Fruit fly (Drosophila melanogaster) S2 (cell line): ENCODE results near the gene CG34301.

Experiments
- CG8478 ChIP-seq: fragments of >200 bp; optimal IDR thresholded peaks from 2 replicates; lab custom pipeline; 2018
- CTCF ChIP-seq, 2 experiments: fragments of >200 bp; optimal IDR thresholded peaks; 2 replicates each; lab custom pipeline; 2018

- TF ChIP-seq CG8478 (lab: Kevin White, UChicago), result no peak
- TF ChIP-seq CTCF (optimal IDR thresholded peaks at IDR 0.05; lab: Kevin White, UChicago), result no peak
These were observed 12.2 kb downstream of the CG34301 start for dm6 chr3R:8785451-8785850.
